Fruit fly (Drosophila melanogaster): ENCODE data around the gene Cyp4d2.
A peak's percentile ranks its signal among the peaks of the same experiment; 100 is the strongest.

Gene Cyp4d2

dm6 chrX:2222181-2222790 lies 46.5 kb downstream of the Cyp4d2 start, which contains the start of gene Vinc (continued):
- TF ChIP-seq CG11695 (GFP tag; IDR thresholded peaks at IDR 0.05) (peak; percentile 94), kah (GFP tag; optimal IDR thresholded peaks at IDR 0.05) (peak; percentile 79), CG15696 (tag; optimal IDR thresholded peaks at IDR 0.05) (peak; percentile 73), gsb (GFP tag; IDR thresholded peaks at IDR 0.05) (peak; percentile 78), CG17186 (GFP tag; optimal IDR thresholded peaks at IDR 0.05) (peak; percentile 7), grau (tag; optimal IDR thresholded peaks at IDR 0.05) (peak; percentile 85), CG7556 (GFP tag; optimal IDR thresholded peaks at IDR 0.05) (peak; percentile 83), Xrp1 (GFP tag; IDR thresholded peaks at IDR 0.05) (peak; percentile 91), CG10462 (GFP tag; optimal IDR thresholded peaks at IDR 0.05) (peak; percentile 56), CG34224 (GFP tag; IDR thresholded peaks at IDR 0.05; ENCODE audit: partially characterized antibody) (0 out of 3 replicates have a peak, but pooled peaks have one; percentile 27), Ada2b (GFP tag; IDR thresholded peaks at IDR 0.05) (peak; percentile 77), CG11093 (GFP tag; IDR thresholded peaks at IDR 0.05) (peak; percentile 80), CG14050 (GFP tag; IDR thresholded peaks at IDR 0.05) (peak; percentile 62; the same call in 2 of the 3 replicates), CG12769 (tag; optimal IDR thresholded peaks at IDR 0.05) (no peak), Vsx1 (GFP tag; optimal IDR thresholded peaks at IDR 0.05) (no peak), otp (GFP tag; IDR thresholded peaks at IDR 0.05) (peak; percentile 64; the same call in 2 of the 3 replicates), Drgx (GFP tag; IDR thresholded peaks at IDR 0.05) (peak; percentile 93), Sry-β (GFP tag; optimal IDR thresholded peaks at IDR 0.05) (peak; percentile 53), mirr (GFP tag; optimal IDR thresholded peaks at IDR 0.05) (peak; percentile 91), Camta (GFP tag; optimal IDR thresholded peaks at IDR 0.05) (peak; percentile 82), CG18599 (GFP tag; optimal IDR thresholded peaks at IDR 0.05) (peak; percentile 96), ab (GFP tag; optimal IDR thresholded peaks at IDR 0.05) (peak; percentile 35), emc (GFP tag; optimal IDR thresholded peaks at IDR 0.05) (peak; percentile 70), Blimp-1 (GFP tag; optimal IDR thresholded peaks at IDR 0.05) (peak; percentile 85), HLHmδ (GFP tag; optimal IDR thresholded peaks at IDR 0.05) (no peak), Doc2 (GFP tag; IDR thresholded peaks at IDR 0.05) (no peak), CG10979 (tag; optimal IDR thresholded peaks at IDR 0.05) (peak; percentile 89), slou (GFP tag; optimal IDR thresholded peaks at IDR 0.05) (peak; percentile 86), sna (GFP tag; IDR thresholded peaks at IDR 0.05; ENCODE audit: partially characterized antibody) (no peak), yki (optimal IDR thresholded peaks at IDR 0.05) (no peak), rib (GFP tag; IDR thresholded peaks at IDR 0.05) (peak; percentile 63; the same call in 1 of the 2 replicates), zen2 (GFP tag; IDR thresholded peaks at IDR 0.05; ENCODE audit: partially characterized antibody) (peak; percentile 41; the same call in 1 of the 3 replicates), lov (optimal IDR thresholded peaks at IDR 0.05) (no peak), lov (GFP tag; IDR thresholded peaks at IDR 0.05) (peak; percentile 67; the same call in 1 of the 3 replicates), da (GFP tag; optimal IDR thresholded peaks at IDR 0.05) (no peak), MESR4 (GFP tag; optimal IDR thresholded peaks at IDR 0.05) (no peak), lilli (GFP tag; optimal IDR thresholded peaks at IDR 0.05) (peak; percentile 81), CG4730 (GFP tag; IDR thresholded peaks at IDR 0.05) (peak; percentile 73), CG1832 (GFP tag; optimal IDR thresholded peaks at IDR 0.05) (no peak), CG31224 (GFP tag; IDR thresholded peaks at IDR 0.05) (peak; percentile 81), CG17829 (tag; optimal IDR thresholded peaks at IDR 0.05) (peak; percentile 89), Med (GFP tag) (peak; percentile 98), disco-r (GFP tag; optimal IDR thresholded peaks at IDR 0.05) (peak; percentile 38), fd96Cb (tag; optimal IDR thresholded peaks at IDR 0.05) (peak; percentile 85), Ptx1 (GFP tag; IDR thresholded peaks at IDR 0.05) (peak; percentile 90), ap (GFP tag; IDR thresholded peaks at IDR 0.05) (peak; percentile 67), nmo (GFP tag; optimal IDR thresholded peaks at IDR 0.05) (peak; percentile 91), inv (GFP tag; IDR thresholded peaks at IDR 0.05; ENCODE audit: partially characterized antibody) (no peak), D (optimal IDR thresholded peaks at IDR 0.05) (no peak), D (GFP tag; optimal IDR thresholded peaks at IDR 0.05) (peak; percentile 82)

Measured in whole organism, embryonic.